Worm (Caenorhabditis elegans) whole organism, L4 larva: Measurements from ENCODE around the gene msp-10.

ENCODE experiments used
- D1046.2 ChIP-seq: fragments of 200-800 bp; sonication (Bioruptor generic); IDR thresholded peaks from 2 replicates; pipeline ENCODE4 v1.3.6; 2022; ENCODE audit warnings: missing genetic modification characterization, missing compliant biosample characterization
- F10B5.3 ChIP-seq: sonication (generic microtip); optimal IDR thresholded peaks from 2 replicates; lab custom pipeline; 2016; ENCODE audit warnings: mild to moderate bottlenecking, missing genetic modification characterization, missing compliant biosample characterization
- F44E2.7 ChIP-seq: fragments of 200-800 bp; sonication (Bioruptor generic); IDR thresholded peaks from 2 replicates; pipeline ENCODE4 v2.1.2; 2022; ENCODE audit warnings: missing genetic modification characterization, missing compliant biosample characterization
- R02D3.7 ChIP-seq: fragments of 150-350 bp; sonication (generic microtip); optimal IDR thresholded peaks from 3 replicates; lab custom pipeline; 2014; ENCODE audit warnings: missing biosample characterization, missing genetic modification characterization
- Y48G9A.11 ChIP-seq: fragments of 200-800 bp; sonication (Bioruptor generic); IDR thresholded peaks from 2 replicates; pipeline ENCODE4 v1.3.6; 2022; ENCODE audit warnings: missing genetic modification reagents, missing genetic modification characterization, missing compliant biosample characterization
- ZK337.2 ChIP-seq: fragments of 200-800 bp; sonication (Bioruptor generic); IDR thresholded peaks from 2 replicates; pipeline ENCODE4 v1.3.6; 2022; ENCODE audit warnings: missing genetic modification reagents, missing genetic modification characterization, missing compliant biosample characterization
- ceh-28 ChIP-seq: fragments of 150-350 bp; optimal IDR thresholded peaks from 2 replicates; lab custom pipeline; 2014; ENCODE audit warnings: missing biosample characterization, missing genetic modification reagents, missing genetic modification characterization
- ceh-62 ChIP-seq: sonication (generic microtip); optimal IDR thresholded peaks from 2 replicates; lab custom pipeline; 2017; ENCODE audit warnings: missing biosample characterization, missing genetic modification characterization
- ctbp-1 ChIP-seq: fragments of 200-800 bp; sonication (Bioruptor generic); IDR thresholded peaks from 2 replicates; pipeline ENCODE4 v1.3.6; 2022; ENCODE audit warnings: missing genetic modification reagents, missing genetic modification characterization, missing compliant biosample characterization
- daf-12 ChIP-seq: fragments of 150-350 bp; optimal IDR thresholded peaks from 2 replicates; lab custom pipeline; 2014; ENCODE audit warnings: missing biosample characterization, missing genetic modification reagents, missing genetic modification characterization
- daf-19 ChIP-seq: fragments of 200-800 bp; sonication (Bioruptor generic); conservative IDR thresholded peaks from 2 replicates; pipeline ENCODE4 v1.3.6; 2022; ENCODE audit warnings: missing genetic modification characterization, missing compliant biosample characterization
- daf-8 ChIP-seq: fragments of 200-800 bp; sonication (Bioruptor generic); IDR thresholded peaks from 2 replicates; pipeline ENCODE4 v1.3.6; 2022; ENCODE audit warnings: missing genetic modification characterization, missing compliant biosample characterization
- dmd-6 ChIP-seq: fragments of 200-800 bp; sonication (Bioruptor generic); IDR thresholded peaks from 2 replicates; pipeline ENCODE4 v1.3.6; 2022; ENCODE audit warnings: missing genetic modification reagents, missing genetic modification characterization, missing compliant biosample characterization
- dpl-1 ChIP-seq: fragments of 150-350 bp; optimal IDR thresholded peaks from 2 replicates; lab custom pipeline; 2014; ENCODE audit warnings: missing biosample characterization, missing genetic modification reagents, missing genetic modification characterization
- duxl-1 ChIP-seq: sonication (generic microtip); optimal IDR thresholded peaks from 2 replicates; lab custom pipeline; 2016; ENCODE audit warnings: mild to moderate bottlenecking, missing genetic modification characterization, moderate library complexity, missing compliant biosample characterization; ENCODE audit not compliant: poor library complexity
- egl-27 ChIP-seq: sonication (generic microtip); optimal IDR thresholded peaks from 3 replicates; lab custom pipeline; 2017; ENCODE audit warnings: missing biosample characterization, missing genetic modification reagents, missing genetic modification characterization
- hif-1 ChIP-seq, 2 experiments: sonication (generic microtip); optimal IDR thresholded peaks; 2 replicates each; lab custom pipeline; 2016 to 2017; ENCODE audit warnings: missing compliant biosample characterization in 2 of 2, missing genetic modification characterization in 2 of 2, missing genetic modification reagents in 2 of 2, missing genotype in 2 of 2, mild to moderate bottlenecking in 1 of 2
- jun-1 ChIP-seq: fragments of 150-350 bp; optimal IDR thresholded peaks from 2 replicates; lab custom pipeline; 2014; ENCODE audit warnings: missing biosample characterization, missing genetic modification reagents, missing genetic modification characterization
- lim-7 ChIP-seq: fragments of 200-800 bp; sonication (Bioruptor generic); IDR thresholded peaks from 2 replicates; pipeline ENCODE4 v1.3.6; 2022; ENCODE audit warnings: missing genetic modification characterization, missing compliant biosample characterization
- lin-39 ChIP-seq: fragments of 150-350 bp; optimal IDR thresholded peaks from 2 replicates; lab custom pipeline; 2014; ENCODE audit warnings: missing biosample characterization, missing genetic modification reagents, missing genetic modification characterization
- mdl-1 ChIP-seq, 2 experiments: fragments of 150-350 bp in 1 of 2; sonication (generic microtip) in 1 of 2; optimal IDR thresholded peaks; 2 replicates each; lab custom pipeline; 2014 to 2017; ENCODE audit warnings: missing biosample characterization in 2 of 2, missing genetic modification characterization in 2 of 2
- mes-2 ChIP-seq: sonication (generic microtip); optimal IDR thresholded peaks from 2 replicates; lab custom pipeline; 2016; ENCODE audit warnings: missing genotype, mild to moderate bottlenecking, missing genetic modification characterization, missing compliant biosample characterization; ENCODE audit not compliant: poor library complexity, severe bottlenecking
- nhr-111 ChIP-seq: fragments of 200-800 bp; sonication (Bioruptor generic); optimal IDR thresholded peaks from 2 replicates; lab custom pipeline; 2018; ENCODE audit warnings: mild to moderate bottlenecking, missing genetic modification characterization, missing compliant biosample characterization
- nhr-237 ChIP-seq: sonication (generic microtip); optimal IDR thresholded peaks from 2 replicates; lab custom pipeline; 2017; ENCODE audit warnings: missing biosample characterization, missing genetic modification characterization
- nhr-48 ChIP-seq: sonication (generic microtip); optimal IDR thresholded peaks from 2 replicates; lab custom pipeline; 2016; ENCODE audit warnings: mild to moderate bottlenecking, missing genetic modification characterization, missing compliant biosample characterization
- nhr-77 ChIP-seq: fragments of 150-350 bp; optimal IDR thresholded peaks from 2 replicates; lab custom pipeline; 2014; ENCODE audit warnings: missing biosample characterization, missing genetic modification characterization
- sdz-12 ChIP-seq: fragments of 200-800 bp; sonication (Bioruptor generic); optimal IDR thresholded peaks from 2 replicates; lab custom pipeline; 2018; ENCODE audit warnings: mild to moderate bottlenecking, missing genetic modification characterization, missing compliant biosample characterization
- snpc-1.2 ChIP-seq: fragments of 200-800 bp; sonication (Bioruptor generic); IDR thresholded peaks from 2 replicates; pipeline ENCODE4 v1.3.6; 2022; ENCODE audit warnings: missing genetic modification reagents, missing genetic modification characterization, missing compliant biosample characterization
- snpc-4 ChIP-seq: fragments of 150-350 bp; optimal IDR thresholded peaks from 2 replicates; lab custom pipeline; 2014; ENCODE audit warnings: missing biosample characterization, missing genetic modification characterization
- spr-1 ChIP-seq: sonication (generic microtip); optimal IDR thresholded peaks from 2 replicates; lab custom pipeline; 2016; ENCODE audit warnings: mild to moderate bottlenecking, missing genetic modification characterization, missing compliant biosample characterization
- tag-97 ChIP-seq: fragments of 200-800 bp; sonication (Bioruptor generic); IDR thresholded peaks from 2 replicates; pipeline ENCODE4 v1.3.6; 2022; ENCODE audit warnings: missing genetic modification characterization, missing compliant biosample characterization
- tra-1 ChIP-seq: fragments of 200-800 bp; sonication (Bioruptor generic); IDR thresholded peaks from 2 replicates; pipeline ENCODE4 v1.3.6; 2022; ENCODE audit warnings: missing genetic modification reagents, missing genetic modification characterization, missing compliant biosample characterization
- unc-39 ChIP-seq: sonication (generic microtip); optimal IDR thresholded peaks from 2 replicates; lab custom pipeline; 2017; ENCODE audit warnings: missing biosample characterization, missing genetic modification characterization
- zag-1 ChIP-seq: fragments of 150-350 bp; optimal IDR thresholded peaks from 2 replicates; lab custom pipeline; 2014; ENCODE audit warnings: missing biosample characterization, missing genetic modification characterization
- zip-11 ChIP-seq: fragments of 200-800 bp; sonication (Bioruptor generic); IDR thresholded peaks from 2 replicates; pipeline ENCODE4 v1.3.6; 2022; ENCODE audit warnings: missing genetic modification characterization, missing compliant biosample characterization
- ztf-7 ChIP-seq: fragments of 150-350 bp; optimal IDR thresholded peaks from 2 replicates; lab custom pipeline; 2014; ENCODE audit warnings: missing biosample characterization, missing genetic modification characterization

The msp-10 gene

ce11 chrIV:9857952-9858488, 20.6 kb downstream of the msp-10 start, which contains the start of gene npp-1 (continued):
- no peak for TF ChIP-seq nhr-111
- TF ChIP-seq tag-97 (GFP tag; lab: Robert Waterston, UW): no peak
- TF ChIP-seq ctbp-1 (GFP tag; lab: Robert Waterston, UW): no peak
- no peak for TF ChIP-seq snpc-1.2 (GFP tag; lab: Robert Waterston, UW)
- no peak for TF ChIP-seq jun-1 (tag; lab: Kevin White, UChicago)
- no peak for TF ChIP-seq daf-12 (tag; lab: Kevin White, UChicago)
- no peak for TF ChIP-seq snpc-4 (tag; lab: Kevin White, UChicago)
- peak; percentile 28 for TF ChIP-seq nhr-77 (tag; lab: Kevin White, UChicago)
- TF ChIP-seq ceh-28: no peak
- no peak for TF ChIP-seq dmd-6 (GFP tag; lab: Robert Waterston, UW)
- no peak for TF ChIP-seq ceh-62
- no peak for TF ChIP-seq duxl-1 (tag; lab: Kevin White, UChicago)
- no peak for TF ChIP-seq lin-39
- TF ChIP-seq unc-39: no peak
- no peak for TF ChIP-seq F10B5.3 (tag; lab: Kevin White, UChicago)
- TF ChIP-seq mes-2 (tag; lab: Kevin White, UChicago): peak; percentile 88
- no peak for TF ChIP-seq ZK337.2
- TF ChIP-seq R02D3.7 (tag; lab: Kevin White, UChicago): no peak
- TF ChIP-seq daf-19: no peak
- TF ChIP-seq hif-1 (tag; optimal IDR thresholded peaks at IDR 0.05; lab: Kevin White, UChicago): no peak
- no peak for TF ChIP-seq D1046.2
- TF ChIP-seq zag-1 (tag; lab: Kevin White, UChicago): no peak
- no peak for TF ChIP-seq tra-1 (GFP tag; lab: Robert Waterston, UW)

DNA sequence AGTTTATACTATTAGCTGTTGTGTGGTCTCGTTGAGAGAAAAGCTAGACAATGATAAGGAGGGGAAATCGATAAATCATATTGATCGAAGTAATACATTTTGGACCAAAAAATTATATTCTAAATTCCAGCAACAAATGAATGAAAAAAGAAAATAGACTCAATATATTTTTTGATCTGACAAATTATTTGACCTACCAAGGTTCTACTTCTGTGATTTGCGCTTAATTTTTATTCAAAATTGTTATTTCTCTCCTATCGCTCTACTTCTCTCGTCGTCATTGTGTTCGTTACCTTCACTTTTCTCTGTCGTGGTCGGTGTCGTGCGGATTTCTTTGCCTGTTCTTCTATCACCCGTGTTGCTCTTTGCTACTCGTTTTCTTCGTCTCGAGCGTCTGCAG, 21.5 kb downstream of the msp-10 start:
- no peak for TF ChIP-seq zip-11 (GFP tag; lab: Robert Waterston, UW)
- no peak for TF ChIP-seq ceh-28
- no peak for TF ChIP-seq lim-7 (GFP tag; lab: Robert Waterston, UW)
- no peak for TF ChIP-seq mdl-1 (tag; optimal IDR thresholded peaks at IDR 0.05; lab: Kevin White, UChicago)
- TF ChIP-seq, all 104 proteins: peak for 0

ce11 chrIV:9861921-9862320, 24.5 kb downstream of the msp-10 start, which contains the start of gene K07F5.14:
Gene K07F5.14 (plus strand): TSS chrIV:9862221.
- TF ChIP-seq Y48G9A.11 (GFP tag; lab: Robert Waterston, UW): no peak

DNA sequence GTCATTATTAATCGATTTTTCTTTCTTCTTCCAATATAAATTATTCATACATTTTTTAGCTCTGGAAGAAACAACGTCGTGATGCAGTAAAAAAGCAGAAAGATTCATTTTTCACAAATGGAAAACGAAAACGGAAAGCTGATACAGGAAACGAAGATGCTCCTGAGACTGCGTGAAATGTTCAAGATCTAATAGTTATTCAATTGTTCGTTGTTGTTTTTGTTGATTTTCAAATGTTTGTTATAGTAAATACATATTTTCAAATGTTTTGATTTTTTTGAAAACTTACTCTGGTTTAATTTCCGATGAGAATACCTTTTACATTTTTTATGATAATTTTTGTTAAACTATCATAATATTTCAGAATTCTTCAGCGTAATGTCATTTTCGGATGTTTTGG, 26.4 kb downstream of the msp-10 start, which contains the start of gene K07F5.16:
Gene K07F5.16, plus strand, starts transcription at position 301 of the 400 bp plus-strand sequence.
- TF ChIP-seq nhr-237 (tag; lab: Kevin White, UChicago) (no peak), spr-1 (tag; lab: Kevin White, UChicago) (no peak), ztf-7 (tag; lab: Kevin White, UChicago) (no peak), sdz-12 (GFP tag; lab: Kevin White, UChicago) (no peak), snpc-4 (tag; lab: Kevin White, UChicago) (no peak), dpl-1 (no peak), lim-7 (GFP tag; lab: Robert Waterston, UW) (no peak), ctbp-1 (GFP tag; lab: Robert Waterston, UW) (no peak), egl-27 (tag; lab: Kevin White, UChicago) (no peak), F44E2.7 (GFP tag; lab: Robert Waterston, UW) (no peak), daf-8 (GFP tag; lab: Robert Waterston, UW) (no peak), nhr-48 (tag; lab: Kevin White, UChicago) (no peak)
